Worm (Caenorhabditis elegans) whole organism, young adult: ENCODE data around the gene M03C11.1.
"Not testable (repeated sequence)": the region's sequence is repeated elsewhere in the genome, so short reads cannot be mapped to it uniquely, and the experiment has no call there.

Experiments
- B0019.2 ChIP-seq: fragments of 200-800 bp; sonication (Bioruptor generic); conservative IDR thresholded peaks from 2 replicates; pipeline ENCODE4 v1.3.6; 2022; ENCODE audit warnings: missing genetic modification reagents, missing genetic modification characterization, missing compliant biosample characterization
- C06A6.2 ChIP-seq: fragments of 200-800 bp; sonication (Bioruptor generic); conservative IDR thresholded peaks from 2 replicates; pipeline ENCODE4 v1.3.6; 2022; ENCODE audit warnings: missing genetic modification characterization, missing compliant biosample characterization
- F10E7.11 ChIP-seq: sonication (generic microtip); optimal IDR thresholded peaks from 2 replicates; lab custom pipeline; 2017; ENCODE audit warnings: mild to moderate bottlenecking, missing genetic modification characterization, moderate library complexity, missing compliant biosample characterization
- F33H1.4 ChIP-seq: fragments of 200-800 bp; sonication (Bioruptor generic); IDR thresholded peaks from 2 replicates; pipeline ENCODE4 v1.3.6; 2022; ENCODE audit warnings: missing genetic modification reagents, missing genetic modification characterization, missing compliant biosample characterization
- F55B11.4 ChIP-seq: sonication (generic microtip); optimal IDR thresholded peaks from 2 replicates; lab custom pipeline; 2016; ENCODE audit warnings: missing compliant biosample characterization, missing genetic modification characterization, borderline replicate concordance; ENCODE audit not compliant: insufficient read depth
- K12H6.12 ChIP-seq: fragments of 200-800 bp; sonication (Bioruptor generic); optimal IDR thresholded peaks from 2 replicates; lab custom pipeline; 2018; ENCODE audit warnings: mild to moderate bottlenecking, missing genetic modification characterization, missing compliant biosample characterization
- Y53F4B.3 ChIP-seq: fragments of 200-800 bp; sonication (Bioruptor generic); IDR thresholded peaks from 2 replicates; pipeline ENCODE4 v1.3.6; 2022; ENCODE audit warnings: missing genetic modification reagents, missing genetic modification characterization, missing compliant biosample characterization
- Y53G8AR.9 ChIP-seq: fragments of 200-800 bp; sonication (Bioruptor generic); conservative IDR thresholded peaks from 2 replicates; pipeline ENCODE4 v1.3.6; 2022; ENCODE audit warnings: missing genetic modification reagents, missing genetic modification characterization, missing compliant biosample characterization
- Y67H2A.10 ChIP-seq: fragments of 200-800 bp; sonication (Bioruptor generic); conservative IDR thresholded peaks from 2 replicates; pipeline ENCODE4 v1.3.6; 2022; ENCODE audit warnings: missing genetic modification reagents, missing genetic modification characterization, missing compliant biosample characterization
- Y79H2A.3 ChIP-seq: fragments of 200-800 bp; sonication (Bioruptor generic); conservative IDR thresholded peaks from 2 replicates; pipeline ENCODE4 v1.3.6; 2022; ENCODE audit warnings: missing genetic modification reagents, missing genetic modification characterization, missing compliant biosample characterization
- Y95B8A.8 ChIP-seq: fragments of 200-800 bp; sonication (Bioruptor generic); IDR thresholded peaks from 2 replicates; pipeline ENCODE4 v1.3.6; 2022; ENCODE audit warnings: missing genetic modification reagents, missing genetic modification characterization, missing compliant biosample characterization
- aptf-2 ChIP-seq: fragments of 200-800 bp; sonication (Bioruptor generic); conservative IDR thresholded peaks from 2 replicates; pipeline ENCODE4 v1.3.6; 2022; ENCODE audit warnings: missing genetic modification reagents, missing genetic modification characterization, missing compliant biosample characterization
- attf-3 ChIP-seq: fragments of 200-800 bp; sonication (Bioruptor generic); conservative IDR thresholded peaks from 2 replicates; pipeline ENCODE4 v1.3.6; 2022; ENCODE audit warnings: missing genetic modification reagents, missing genetic modification characterization, missing compliant biosample characterization
- bed-2 ChIP-seq: fragments of 200-800 bp; sonication (Bioruptor generic); IDR thresholded peaks from 2 replicates; pipeline ENCODE4 v1.3.6; 2022; ENCODE audit warnings: missing genetic modification reagents, missing genetic modification characterization, missing compliant biosample characterization
- ceh-100 ChIP-seq: fragments of 200-800 bp; sonication (Bioruptor generic); IDR thresholded peaks from 2 replicates; pipeline ENCODE4 v1.3.6; 2022; ENCODE audit warnings: missing genetic modification reagents, missing genetic modification characterization, missing compliant biosample characterization
- ceh-27 ChIP-seq: fragments of 200-800 bp; sonication (Bioruptor generic); optimal IDR thresholded peaks from 2 replicates; lab custom pipeline; 2018; ENCODE audit warnings: mild to moderate bottlenecking, missing genetic modification characterization, moderate library complexity, missing compliant biosample characterization
- ceh-40 ChIP-seq: fragments of 200-800 bp; sonication (Bioruptor generic); IDR thresholded peaks from 2 replicates; pipeline ENCODE4 v1.3.6; 2022; ENCODE audit warnings: missing genetic modification characterization, missing compliant biosample characterization
- ceh-91 ChIP-seq: fragments of 200-800 bp; sonication (Bioruptor generic); IDR thresholded peaks from 2 replicates; pipeline ENCODE4 v1.3.6; 2022; ENCODE audit warnings: missing genetic modification reagents, missing genetic modification characterization, missing compliant biosample characterization
- dox-1 ChIP-seq: fragments of 200-800 bp; sonication (Bioruptor generic); IDR thresholded peaks from 2 replicates; pipeline ENCODE4 v1.3.6; 2022; ENCODE audit warnings: missing genetic modification reagents, missing genetic modification characterization, missing compliant biosample characterization
- egl-44 ChIP-seq: fragments of 200-800 bp; sonication (Bioruptor generic); IDR thresholded peaks from 2 replicates; pipeline ENCODE4 v1.3.6; 2022; ENCODE audit warnings: missing genetic modification reagents, missing genetic modification characterization, missing compliant biosample characterization
- egrh-3 ChIP-seq: fragments of 200-800 bp; sonication (Bioruptor generic); IDR thresholded peaks from 2 replicates; pipeline ENCODE4 v1.3.6; 2022; ENCODE audit warnings: missing genetic modification reagents, missing genetic modification characterization, missing compliant biosample characterization
- hmg-1.2 ChIP-seq: fragments of 200-800 bp; sonication (Bioruptor generic); IDR thresholded peaks from 2 replicates; pipeline ENCODE4 v1.3.6; 2022; ENCODE audit warnings: missing genetic modification reagents, missing genetic modification characterization, missing compliant biosample characterization
- hsf-1 ChIP-seq: fragments of 200-800 bp; sonication (Bioruptor generic); IDR thresholded peaks from 2 replicates; pipeline ENCODE4 v1.3.6; 2022; ENCODE audit warnings: missing genetic modification reagents, missing genetic modification characterization, missing compliant biosample characterization
- let-526 ChIP-seq: fragments of 200-800 bp; sonication (Bioruptor generic); IDR thresholded peaks from 2 replicates; pipeline ENCODE4 v1.3.6; 2022; ENCODE audit warnings: missing genetic modification reagents, missing genetic modification characterization, missing compliant biosample characterization
- lin-35 ChIP-seq, 3 experiments: fragments of 150-350 bp in 2 of 3; sonication (generic microtip) in 1 of 3; optimal IDR thresholded peaks; 2 replicates each; lab custom pipeline; 2014 to 2018; ENCODE audit warnings: missing biosample characterization in 3 of 3, missing genetic modification characterization in 3 of 3, missing genetic modification reagents in 3 of 3
- lir-1 ChIP-seq: fragments of 200-800 bp; sonication (Bioruptor generic); conservative IDR thresholded peaks from 2 replicates; pipeline ENCODE4 v1.3.6; 2022; ENCODE audit warnings: missing genetic modification reagents, missing genetic modification characterization, missing compliant biosample characterization
- lsl-1 ChIP-seq: fragments of 200-800 bp; sonication (Bioruptor generic); optimal IDR thresholded peaks from 2 replicates; lab custom pipeline; 2018; ENCODE audit warnings: mild to moderate bottlenecking, missing genetic modification characterization, moderate library complexity, missing compliant biosample characterization
- madf-10 ChIP-seq: sonication (generic microtip); optimal IDR thresholded peaks from 2 replicates; lab custom pipeline; 2016; ENCODE audit warnings: mild to moderate bottlenecking, missing genetic modification characterization, missing compliant biosample characterization
- madf-6 ChIP-seq: fragments of 200-800 bp; sonication (Bioruptor generic); IDR thresholded peaks from 2 replicates; pipeline ENCODE4 v1.3.6; 2022; ENCODE audit warnings: missing genetic modification reagents, missing genetic modification characterization, missing compliant biosample characterization
- madf-8 ChIP-seq: fragments of 200-800 bp; sonication (Bioruptor generic); conservative IDR thresholded peaks from 2 replicates; pipeline ENCODE4 v1.3.6; 2022; ENCODE audit warnings: missing genetic modification reagents, missing genetic modification characterization, missing compliant biosample characterization
- mcd-1 ChIP-seq: fragments of 200-800 bp; sonication (Bioruptor generic); IDR thresholded peaks from 2 replicates; pipeline ENCODE4 v1.3.6; 2022; ENCODE audit warnings: missing genetic modification reagents, missing genetic modification characterization, missing compliant biosample characterization
- nfyb-1 ChIP-seq: fragments of 200-800 bp; sonication (Bioruptor generic); IDR thresholded peaks from 2 replicates; pipeline ENCODE4 v1.3.6; 2022; ENCODE audit warnings: missing genetic modification reagents, missing genetic modification characterization, missing compliant biosample characterization
- pbrm-1 ChIP-seq: fragments of 200-800 bp; sonication (Bioruptor generic); IDR thresholded peaks from 2 replicates; pipeline ENCODE4 v1.3.6; 2022; ENCODE audit warnings: missing genetic modification reagents, missing genetic modification characterization, missing compliant biosample characterization
- rcor-1 ChIP-seq: fragments of 200-800 bp; sonication (Bioruptor generic); IDR thresholded peaks from 2 replicates; pipeline ENCODE4 v1.3.6; 2022; ENCODE audit warnings: missing genetic modification reagents, missing genetic modification characterization, missing compliant biosample characterization
- snpc-1.3 ChIP-seq: sonication (generic microtip); optimal IDR thresholded peaks from 2 replicates; lab custom pipeline; 2017; ENCODE audit warnings: missing genetic modification characterization, mild to moderate bottlenecking, missing compliant biosample characterization, antibody characterized with exemption, moderate library complexity, missing genotype, missing genetic modification reagents; ENCODE audit not compliant: insufficient read depth
- snpc-4 ChIP-seq, 5 experiments: fragments of 150-350 bp in 1 of 5; sonication (generic microtip) in 4 of 5; optimal IDR thresholded peaks; 2 replicates each; lab custom pipeline; 2014 to 2018; ENCODE audit warnings: missing genetic modification characterization in 5 of 5, missing biosample characterization in 3 of 5, antibody characterized with exemption in 2 of 5, mild to moderate bottlenecking in 2 of 5, missing compliant biosample characterization in 2 of 5, missing genotype in 2 of 5, moderate library complexity in 2 of 5, missing genetic modification reagents in 1 of 5
- tbp1 ChIP-seq: fragments of 200-800 bp; sonication (Bioruptor generic); optimal IDR thresholded peaks from 2 replicates; lab custom pipeline; 2018; ENCODE audit warnings: mild to moderate bottlenecking, missing genetic modification characterization, missing compliant biosample characterization
- tlf-1 ChIP-seq: fragments of 200-800 bp; sonication (Bioruptor generic); optimal IDR thresholded peaks from 2 replicates; lab custom pipeline; 2018; ENCODE audit warnings: mild to moderate bottlenecking, missing genetic modification characterization, missing compliant biosample characterization
- zfh-2 ChIP-seq: fragments of 200-800 bp; sonication (Bioruptor generic); conservative IDR thresholded peaks from 2 replicates; pipeline ENCODE4 v1.3.6; 2022; ENCODE audit warnings: missing genetic modification reagents, missing genetic modification characterization, missing compliant biosample characterization
- ztf-28 ChIP-seq: fragments of 200-800 bp; sonication (Bioruptor generic); IDR thresholded peaks from 2 replicates; pipeline ENCODE4 v1.3.6; 2022; ENCODE audit warnings: missing genetic modification reagents, missing genetic modification characterization, missing compliant biosample characterization

M03C11.1 gene

DNA sequence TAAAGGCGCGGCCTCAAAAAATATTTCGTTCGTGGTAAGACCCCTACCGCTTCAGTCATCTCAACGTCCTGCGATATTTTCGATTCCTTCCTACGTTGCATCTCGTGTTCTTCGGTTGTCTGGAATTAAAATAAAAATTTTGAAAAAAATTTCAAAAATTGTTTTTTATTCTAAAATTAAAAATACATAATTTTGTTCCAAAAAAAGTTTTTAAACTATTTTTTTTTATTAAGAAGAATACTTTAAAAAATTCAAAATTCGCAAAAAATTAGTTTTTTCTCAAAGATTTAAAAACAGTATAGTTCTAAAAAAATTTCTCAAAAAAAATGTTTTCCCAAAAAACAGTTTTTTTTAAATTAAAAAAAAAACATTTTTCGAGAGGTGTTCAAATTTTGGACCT lies 42.9 kb upstream of the M03C11.1 start, which contains the start of gene H04D03.6:
H04D03.6 (minus strand) TSS at position 101 of the 400 bp plus-strand sequence.
- TF ChIP-seq F10E7.11 (tag; lab: Kevin White, UChicago); F55B11.4 (tag; lab: Kevin White, UChicago); snpc-4 (GFP tag; optimal IDR thresholded peaks at IDR 0.05; lab: Kevin White, UChicago); snpc-4 (tag; optimal IDR thresholded peaks at IDR 0.05; lab: Kevin White, UChicago): not testable (repeated sequence)

DNA sequence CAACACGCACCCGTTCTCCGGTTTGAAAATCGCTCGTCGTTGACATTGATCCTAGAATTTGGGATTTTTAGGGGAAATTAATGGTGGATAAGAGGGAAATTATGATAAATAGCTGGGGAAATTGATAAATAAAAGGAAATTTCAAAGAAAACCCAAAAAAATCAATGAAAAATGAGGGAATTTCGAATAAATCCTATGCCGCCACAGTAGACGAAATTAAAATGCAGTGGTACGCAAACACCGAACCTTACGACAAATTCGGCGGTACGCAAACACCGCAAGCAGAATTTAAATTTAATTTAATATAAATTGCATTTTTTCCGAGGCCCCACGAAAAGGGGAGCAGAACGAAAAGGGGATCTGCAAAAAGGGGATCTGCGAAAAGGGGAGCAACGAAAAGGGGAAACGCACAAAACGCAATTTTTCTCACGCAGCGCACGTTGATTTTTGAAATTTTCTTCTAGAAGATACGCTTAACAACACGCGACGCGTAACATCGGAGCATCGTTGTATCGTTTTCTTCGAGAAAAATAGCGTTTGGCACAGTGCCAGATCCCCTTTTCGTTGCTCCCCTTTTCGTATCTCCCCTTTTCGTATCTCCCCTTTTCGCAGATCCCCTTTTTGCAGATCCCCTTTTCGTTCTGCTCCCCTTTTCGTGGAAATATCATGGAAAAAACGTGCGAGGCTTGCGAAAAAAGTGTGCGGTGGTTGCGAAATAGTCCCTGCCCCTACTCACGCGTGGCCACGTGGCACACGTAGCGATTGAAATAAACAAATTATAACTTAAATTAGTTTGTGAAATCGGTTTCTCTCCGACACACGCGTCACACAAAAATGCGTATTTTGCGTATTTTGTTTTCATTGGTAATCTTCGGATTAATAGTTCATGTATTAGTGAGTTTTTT lies 40.3 kb upstream of the M03C11.1 start, which contains the start of the genes smrd-1 and enu-3.1:
smrd-1 (minus strand) TSS at position 51 of the 905 bp plus-strand sequence.
enu-3.1 (plus strand) TSS at position 339 of the 905 bp plus-strand sequence.
- TF ChIP-seq lsl-1 (GFP tag; lab: Kevin White, UChicago), result peak; percentile 58
- TF ChIP-seq attf-3 (GFP tag; lab: Robert Waterston, UW), result peak; percentile 63; the same call in 1 of the 2 replicates
- peak; percentile 48; the same call in 1 of the 2 replicates for TF ChIP-seq zfh-2 (GFP tag; lab: Robert Waterston, UW)
- peak; percentile 51; the same call in 1 of the 2 replicates for TF ChIP-seq bed-2 (GFP tag; lab: Robert Waterston, UW)
- peak; percentile 70 for TF ChIP-seq B0019.2
- TF ChIP-seq ceh-100 (GFP tag; lab: Robert Waterston, UW), result peak; percentile 95
- TF ChIP-seq madf-8 (GFP tag; lab: Robert Waterston, UW), result 0 out of 2 replicates have a peak, but pooled peaks have one; percentile 34
- TF ChIP-seq ceh-91 (GFP tag; lab: Robert Waterston, UW), result peak; percentile 61
- TF ChIP-seq Y95B8A.8, result peak; percentile 62; the same call in 1 of the 2 replicates
- peak; percentile 73 for TF ChIP-seq madf-6 (GFP tag; lab: Robert Waterston, UW)
- 0 out of 2 replicates have a peak, but pooled peaks have one; percentile 18 for TF ChIP-seq egl-44 (GFP tag; lab: Robert Waterston, UW)
- peak; percentile 32 for TF ChIP-seq ceh-27 (GFP tag; lab: Kevin White, UChicago)
- peak in 1 of 3 experiments; percentile 64 for TF ChIP-seq lin-35 (GFP tag; optimal IDR thresholded peaks at IDR 0.05; lab: Kevin White, UChicago)
- peak; percentile 71 for TF ChIP-seq F33H1.4
- TF ChIP-seq C06A6.2 (GFP tag; lab: Robert Waterston, UW), result 0 out of 2 replicates have a peak, but pooled peaks have one; percentile 27
- TF ChIP-seq tlf-1 (GFP tag; lab: Kevin White, UChicago), result peak; percentile 5
- peak; percentile 14 for TF ChIP-seq snpc-1.3
- peak; percentile 79; the same call in 1 of the 2 replicates for TF ChIP-seq ztf-28 (GFP tag; lab: Robert Waterston, UW)
- TF ChIP-seq hmg-1.2 (GFP tag; lab: Robert Waterston, UW), result peak; percentile 54
- peak; percentile 41 for TF ChIP-seq madf-10 (tag; lab: Kevin White, UChicago)
- 0 out of 2 replicates have a peak, but pooled peaks have one; percentile 24 for TF ChIP-seq lir-1 (GFP tag; lab: Robert Waterston, UW)
- TF ChIP-seq let-526 (GFP tag; lab: Robert Waterston, UW), result 0 out of 2 replicates have a peak, but pooled peaks have one; percentile 10
- peak; percentile 61; the same call in 1 of the 2 replicates for TF ChIP-seq nfyb-1
- TF ChIP-seq Y53F4B.3 (GFP tag; lab: Robert Waterston, UW), result peak; percentile 12; the same call in 1 of the 2 replicates
- peak; percentile 51; the same call in 1 of the 2 replicates for TF ChIP-seq Y53G8AR.9 (GFP tag; lab: Robert Waterston, UW)
- TF ChIP-seq dox-1 (GFP tag; lab: Robert Waterston, UW), result peak; percentile 88
- TF ChIP-seq snpc-4 (GFP tag; optimal IDR thresholded peaks at IDR 0.05; lab: Kevin White, UChicago), result not testable (repeated sequence)
- TF ChIP-seq snpc-4 (tag; optimal IDR thresholded peaks at IDR 0.05; lab: Kevin White, UChicago), result peak in 2 of 4 experiments; percentile 33 to 42
- peak; percentile 53 for TF ChIP-seq K12H6.12 (tag; lab: Kevin White, UChicago)
- 0 out of 2 replicates have a peak, but pooled peaks have one; percentile 7 for TF ChIP-seq Y79H2A.3 (GFP tag; lab: Robert Waterston, UW)
- peak; percentile 85 for TF ChIP-seq mcd-1 (GFP tag; lab: Robert Waterston, UW)
- TF ChIP-seq aptf-2 (GFP tag; lab: Robert Waterston, UW), result peak; percentile 48; the same call in 1 of the 2 replicates
- TF ChIP-seq rcor-1 (GFP tag; lab: Robert Waterston, UW), result peak; percentile 84
- peak; percentile 47; the same call in 1 of the 2 replicates for TF ChIP-seq ceh-40 (GFP tag; lab: Robert Waterston, UW)
- peak; percentile 28; the same call in 1 of the 2 replicates for TF ChIP-seq Y67H2A.10 (GFP tag; lab: Robert Waterston, UW)
- peak; percentile 62 for TF ChIP-seq hsf-1 (GFP tag; lab: Robert Waterston, UW)
- TF ChIP-seq tbp1 (GFP tag; lab: Kevin White, UChicago), result peak; percentile 28
- TF ChIP-seq egrh-3 (GFP tag; lab: Robert Waterston, UW), result peak; percentile 67
- TF ChIP-seq pbrm-1 (GFP tag; lab: Robert Waterston, UW), result peak; percentile 75; the same call in 1 of the 2 replicates
